Fruit fly (Drosophila melanogaster): ENCODE measurements around the gene CG7518.

- TF ChIP-seq fru (GFP tag; optimal IDR thresholded peaks at IDR 0.05) (no peak), CrebA (GFP tag; optimal IDR thresholded peaks at IDR 0.05; ENCODE audit: borderline replicate concordance) (no peak), Rel (GFP tag; optimal IDR thresholded peaks at IDR 0.05) (no peak), Rel (tag; optimal IDR thresholded peaks at IDR 0.05) (no peak), Sp1 (GFP tag; optimal IDR thresholded peaks at IDR 0.05) (no peak), lola (GFP tag; optimal IDR thresholded peaks at IDR 0.05) (no peak), ey (GFP tag; optimal IDR thresholded peaks at IDR 0.05) (no peak), OdsH (GFP tag; optimal IDR thresholded peaks at IDR 0.05) (no peak), Hr78 (GFP tag; optimal IDR thresholded peaks at IDR 0.05) (no peak), psq (GFP tag; optimal IDR thresholded peaks at IDR 0.05) (no peak)
These were observed 11.7 kb downstream of the CG7518 start, which contains the start of gene CG11656 for dm6 chr3R:13009595-13009994.
